Worm (Caenorhabditis elegans): ENCODE measurements around the gene xnd-1.

DNA sequence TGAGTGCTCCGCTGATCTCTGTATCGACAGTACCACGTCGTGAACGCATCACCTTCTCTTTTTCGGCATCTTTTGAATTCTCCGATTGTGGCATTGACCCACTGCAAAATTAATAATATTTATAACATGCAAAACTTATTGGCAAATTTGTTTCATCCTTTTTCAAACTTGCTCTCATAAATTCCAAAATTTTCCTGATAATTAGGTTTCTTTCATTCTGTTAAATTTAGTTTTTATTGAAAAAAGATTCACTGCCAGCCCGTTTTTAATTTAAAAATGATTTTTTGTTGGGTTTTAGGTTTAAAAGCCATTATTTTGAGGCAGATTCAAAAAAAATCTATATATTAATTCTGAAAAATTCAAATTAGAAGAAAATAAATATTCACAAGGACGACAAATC is 4.3 kb upstream of the xnd-1 start, which contains the start of gene wdr-37:
- TF ChIP-seq him-1 (tag; optimal IDR thresholded peaks at IDR 0.05) (no peak), dao-5 (tag; optimal IDR thresholded peaks at IDR 0.05) (no peak)
